Worm (Caenorhabditis elegans) whole organism, young adult: ENCODE results near the gene sru-27.

Experiments
- Y56A3A.18 ChIP-seq: fragments of 200-800 bp; sonication (Bioruptor generic); IDR thresholded peaks from 2 replicates; pipeline ENCODE4 v1.3.6; 2022; ENCODE audit warnings: missing genetic modification reagents, missing genetic modification characterization, missing compliant biosample characterization
- pha-4 ChIP-seq: fragments of 150-350 bp; sonication (generic microtip); optimal IDR thresholded peaks from 2 replicates; lab custom pipeline; 2014; ENCODE audit warnings: missing biosample characterization, missing genetic modification reagents, missing genetic modification characterization
- rpc-1 ChIP-seq, 2 experiments: fragments of 150-350 bp in 1 of 2; sonication (generic microtip) in 1 of 2; optimal IDR thresholded peaks; 2 replicates each; lab custom pipeline; 2014 to 2018; ENCODE audit warnings: missing biosample characterization in 1 of 2, missing genetic modification characterization in 1 of 2, missing genetic modification reagents in 1 of 2, missing genotype in 1 of 2
- snpc-1.1 ChIP-seq: sonication (generic microtip); optimal IDR thresholded peaks from 2 replicates; lab custom pipeline; 2017; ENCODE audit warnings: missing genetic modification characterization, mild to moderate bottlenecking, missing compliant biosample characterization, antibody characterized with exemption, moderate library complexity, missing genotype, missing genetic modification reagents; ENCODE audit not compliant: insufficient read depth
- snpc-4 ChIP-seq, 5 experiments: fragments of 150-350 bp in 1 of 5; sonication (generic microtip) in 4 of 5; optimal IDR thresholded peaks; 2 replicates each; lab custom pipeline; 2014 to 2018; ENCODE audit warnings: missing genetic modification characterization in 5 of 5, missing biosample characterization in 3 of 5, antibody characterized with exemption in 2 of 5, mild to moderate bottlenecking in 2 of 5, missing compliant biosample characterization in 2 of 5, missing genotype in 2 of 5, moderate library complexity in 2 of 5, missing genetic modification reagents in 1 of 5
- unc-130 ChIP-seq: sonication (generic microtip); optimal IDR thresholded peaks from 2 replicates; lab custom pipeline; 2016; ENCODE audit warnings: missing genetic modification reagents, missing genetic modification characterization, missing compliant biosample characterization

ce11 chrV:1538842-1539241 is 39.6 kb downstream of the sru-27 start:
- TF ChIP-seq snpc-4 (GFP tag; optimal IDR thresholded peaks at IDR 0.05; lab: Kevin White, UChicago) (no peak), snpc-4 (tag; optimal IDR thresholded peaks at IDR 0.05; lab: Kevin White, UChicago) (no peak), unc-130 (GFP tag; lab: Kevin White, UChicago) (no peak), pha-4 (no peak), snpc-1.1 (tag; lab: Kevin White, UChicago) (no peak), Y56A3A.18 (GFP tag; lab: Robert Waterston, UW) (no peak), rpc-1 (optimal IDR thresholded peaks at IDR 0.05; lab: Kevin White, UChicago) (no peak), rpc-1 (tag; optimal IDR thresholded peaks at IDR 0.05; lab: Kevin White, UChicago) (no peak)
